Worm (Caenorhabditis elegans): ENCODE results near the gene rad-50.

Gene rad-50

DNA sequence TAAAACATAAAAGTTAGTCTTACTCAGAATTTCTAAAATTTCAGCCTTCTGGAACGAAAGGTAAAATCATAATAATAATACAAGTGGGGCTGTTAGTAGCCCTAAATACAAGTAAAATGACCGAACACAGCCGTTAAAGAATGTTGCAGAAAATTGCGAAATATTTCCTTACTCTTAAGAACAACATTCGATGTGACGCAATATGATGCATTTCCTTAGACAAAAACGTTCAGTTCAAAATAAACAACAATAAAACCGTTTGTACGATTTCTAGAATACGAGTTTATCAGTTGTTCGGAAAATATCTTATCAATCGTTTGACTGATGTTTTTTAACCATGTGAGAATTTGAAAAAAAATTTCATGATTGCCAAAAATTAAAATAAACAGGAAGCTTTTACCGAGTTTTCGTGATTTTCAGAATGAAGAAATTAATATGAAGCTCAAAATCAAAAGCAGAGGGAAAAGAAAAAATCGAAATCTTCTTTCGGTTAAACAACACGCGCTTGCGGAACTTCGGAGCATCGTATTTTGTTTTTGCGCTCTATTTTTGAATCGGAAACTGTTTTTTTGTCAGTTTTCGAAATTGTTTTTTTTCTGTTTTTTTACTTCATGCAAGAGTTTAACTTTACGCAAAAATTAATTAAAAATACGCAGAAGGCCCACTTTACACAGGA is 469 bp downstream of the rad-50 start:
- TF ChIP-seq him-1 (tag; optimal IDR thresholded peaks at IDR 0.05) (no peak), W03F9.2 (tag; optimal IDR thresholded peaks at IDR 0.05) (no peak), dao-5 (tag; optimal IDR thresholded peaks at IDR 0.05) (no peak)

DNA sequence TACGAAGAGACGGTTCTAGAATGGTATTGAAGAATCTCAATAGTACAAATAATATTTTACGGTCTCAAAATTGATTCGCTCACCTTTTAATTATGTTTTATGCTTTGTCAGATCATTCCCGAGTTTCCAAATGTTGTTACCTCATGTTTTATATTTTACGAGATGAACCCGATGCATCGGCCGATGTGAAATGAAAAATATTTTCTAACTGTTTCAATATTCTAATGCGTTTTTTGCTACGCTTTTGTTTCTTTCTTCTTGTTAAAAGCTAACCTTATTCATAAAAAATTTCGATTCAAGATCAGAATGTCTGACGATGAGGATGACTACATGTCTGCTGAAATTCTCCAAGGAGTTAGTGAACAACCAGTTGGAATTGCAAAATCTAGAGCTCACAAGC is 5.6 kb downstream of the rad-50 start, which contains the start of gene T04H1.5:
T04H1.5 (plus strand) TSS at position 301 of the 400 bp plus-strand sequence.
- TF ChIP-seq dao-5 (tag; optimal IDR thresholded peaks at IDR 0.05) (no peak), him-1 (tag; optimal IDR thresholded peaks at IDR 0.05) (no peak), W03F9.2 (tag; optimal IDR thresholded peaks at IDR 0.05) (no peak)

DNA sequence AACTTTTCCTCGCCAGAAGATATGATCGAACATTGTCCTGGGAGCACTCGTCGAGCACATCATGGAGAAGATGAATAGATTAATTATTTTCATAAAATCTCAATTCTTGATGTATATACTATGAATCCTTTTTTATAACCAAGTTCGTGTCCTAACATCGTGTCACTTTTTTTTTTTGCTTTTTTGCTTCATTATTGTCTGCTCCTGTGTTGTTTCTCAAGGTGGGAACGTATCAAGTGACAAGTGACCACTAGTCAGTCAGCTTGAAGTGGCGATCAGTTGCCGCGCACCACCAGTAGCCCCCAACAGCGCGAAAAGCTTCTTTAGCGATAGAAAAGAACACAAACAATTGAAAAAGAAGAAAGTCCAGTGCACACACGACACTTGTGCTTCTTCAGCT is 6.8 kb downstream of the rad-50 start, which contains the start of gene lrx-1:
lrx-1 (plus strand) TSS at position 301 of the 400 bp plus-strand sequence.
- TF ChIP-seq dao-5 (tag; optimal IDR thresholded peaks at IDR 0.05) (no peak), him-1 (tag; optimal IDR thresholded peaks at IDR 0.05) (no peak), W03F9.2 (tag; optimal IDR thresholded peaks at IDR 0.05) (no peak)

DNA sequence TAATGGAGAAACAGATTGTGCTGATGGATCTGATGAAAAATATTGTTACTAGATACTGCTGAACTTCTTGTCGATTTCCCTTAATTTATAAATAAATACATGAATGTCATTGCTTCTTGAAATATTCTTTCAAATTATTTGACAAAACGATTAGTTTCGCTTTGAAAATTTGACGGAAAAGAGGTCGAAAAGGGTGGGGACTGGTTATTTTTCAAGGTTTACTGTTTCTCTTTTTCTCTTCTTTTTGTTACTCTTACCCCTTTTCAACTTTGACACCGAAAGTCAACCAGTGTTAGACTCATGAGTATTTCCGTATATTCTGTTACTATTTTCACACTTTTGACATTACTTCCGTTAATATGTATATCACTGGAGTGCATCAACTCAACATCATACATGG is 9.9 kb downstream of the rad-50 start, which contains the start of gene T04H1.12:
T04H1.12 (plus strand) TSS at position 301 of the 400 bp plus-strand sequence.
- TF ChIP-seq W03F9.2 (tag; optimal IDR thresholded peaks at IDR 0.05) (no peak), dao-5 (tag; optimal IDR thresholded peaks at IDR 0.05) (no peak), him-1 (tag; optimal IDR thresholded peaks at IDR 0.05) (no peak)

DNA sequence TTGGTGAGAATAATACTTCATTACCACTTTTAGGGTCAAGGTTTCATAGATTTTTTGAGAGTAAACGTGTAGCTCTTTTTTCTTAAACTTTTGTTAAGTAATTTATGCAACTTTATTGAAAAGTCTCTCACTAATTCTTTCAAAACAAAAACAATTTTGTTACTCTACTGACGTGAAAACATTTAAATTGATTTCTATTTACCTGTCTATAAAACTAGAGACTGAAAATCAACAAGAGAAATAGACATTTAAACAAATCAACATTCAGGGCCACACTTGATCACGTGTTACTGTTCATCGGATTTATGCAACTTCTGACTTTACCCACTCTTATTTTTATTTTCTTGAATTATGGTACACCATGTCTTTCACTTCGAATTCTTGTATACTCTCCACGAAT is 11.0 kb downstream of the rad-50 start, which contains the start of gene ugt-55:
ugt-55 (plus strand) TSS at position 301 of the 400 bp plus-strand sequence.
- no peak for TF ChIP-seq him-1 (tag; optimal IDR thresholded peaks at IDR 0.05)
- TF ChIP-seq dao-5 (tag; optimal IDR thresholded peaks at IDR 0.05) = no peak
- TF ChIP-seq W03F9.2 (tag; optimal IDR thresholded peaks at IDR 0.05) = no peak

DNA sequence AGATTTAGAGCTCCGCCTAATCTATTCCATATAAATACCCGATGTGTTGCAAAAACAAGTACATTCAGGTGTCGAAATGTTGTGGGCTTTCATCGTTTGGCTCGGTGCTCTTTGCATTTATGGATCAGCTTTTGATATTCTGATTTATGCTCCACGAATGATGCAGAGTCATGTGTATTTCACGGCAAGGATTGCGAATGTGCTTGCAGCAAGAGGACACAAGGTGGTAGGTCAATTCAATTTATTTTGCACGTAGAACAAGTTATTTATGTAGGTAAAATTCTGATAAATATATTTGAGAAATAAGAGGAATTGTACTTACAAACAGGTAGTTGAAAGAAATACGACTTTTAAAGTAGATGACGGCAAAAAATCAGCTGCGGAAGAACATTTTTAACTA is 13.5 kb downstream of the rad-50 start, which contains the start of gene ugt-56:
ugt-56 (plus strand) TSS at position 61 of the 400 bp plus-strand sequence.
- TF ChIP-seq him-1 (tag; optimal IDR thresholded peaks at IDR 0.05) (no peak), W03F9.2 (tag; optimal IDR thresholded peaks at IDR 0.05) (no peak), dao-5 (tag; optimal IDR thresholded peaks at IDR 0.05) (no peak)

DNA sequence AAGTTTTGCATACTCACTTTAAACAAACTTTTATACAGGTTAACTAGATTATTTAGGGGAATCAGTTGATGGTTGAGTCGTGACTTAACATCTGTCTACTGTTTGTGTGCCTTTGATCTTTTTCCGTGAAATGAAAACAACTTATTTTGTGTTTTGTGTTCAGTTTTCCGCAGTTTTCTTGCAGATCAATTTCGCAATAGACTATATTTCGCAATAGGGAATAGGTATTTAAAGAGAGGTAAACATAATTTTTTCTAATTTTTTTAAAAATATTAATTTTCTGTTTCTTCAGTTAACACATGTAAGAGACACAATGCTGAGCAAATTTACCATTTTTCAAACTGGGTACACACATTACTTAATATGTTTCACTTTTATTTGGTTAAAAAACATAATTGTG is 15.9 kb downstream of the rad-50 start, which contains the start of gene tbb-6:
tbb-6 (plus strand) TSS at position 155 of the 400 bp plus-strand sequence.
- TF ChIP-seq W03F9.2 (tag; optimal IDR thresholded peaks at IDR 0.05) (no peak), dao-5 (tag; optimal IDR thresholded peaks at IDR 0.05) (no peak), him-1 (tag; optimal IDR thresholded peaks at IDR 0.05) (no peak)

DNA sequence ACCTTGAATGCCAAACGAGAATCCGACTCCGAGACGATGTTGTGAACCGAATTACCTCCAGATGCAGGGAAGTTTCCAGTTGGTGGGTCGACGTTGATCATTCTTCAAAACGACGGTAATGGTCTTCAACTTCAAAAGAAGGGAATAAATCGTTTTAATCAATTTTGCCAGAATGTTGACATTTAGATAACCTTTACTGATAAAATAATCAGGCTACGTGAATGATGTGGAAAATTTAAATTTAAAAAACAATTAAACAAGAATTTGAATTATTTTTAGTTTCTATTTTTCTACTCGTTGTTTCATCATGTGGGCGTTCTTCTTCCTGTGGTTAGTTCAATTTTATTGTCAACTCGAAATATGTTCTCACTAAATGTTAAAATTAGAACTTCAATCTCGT is 18.3 kb downstream of the rad-50 start, which contains the start of gene ssp-35:
ssp-35 (minus strand) TSS at position 101 of the 400 bp plus-strand sequence.
- no peak for TF ChIP-seq W03F9.2 (tag; optimal IDR thresholded peaks at IDR 0.05)
- no peak for TF ChIP-seq him-1 (tag; optimal IDR thresholded peaks at IDR 0.05)
- TF ChIP-seq dao-5 (tag; optimal IDR thresholded peaks at IDR 0.05) = no peak

DNA sequence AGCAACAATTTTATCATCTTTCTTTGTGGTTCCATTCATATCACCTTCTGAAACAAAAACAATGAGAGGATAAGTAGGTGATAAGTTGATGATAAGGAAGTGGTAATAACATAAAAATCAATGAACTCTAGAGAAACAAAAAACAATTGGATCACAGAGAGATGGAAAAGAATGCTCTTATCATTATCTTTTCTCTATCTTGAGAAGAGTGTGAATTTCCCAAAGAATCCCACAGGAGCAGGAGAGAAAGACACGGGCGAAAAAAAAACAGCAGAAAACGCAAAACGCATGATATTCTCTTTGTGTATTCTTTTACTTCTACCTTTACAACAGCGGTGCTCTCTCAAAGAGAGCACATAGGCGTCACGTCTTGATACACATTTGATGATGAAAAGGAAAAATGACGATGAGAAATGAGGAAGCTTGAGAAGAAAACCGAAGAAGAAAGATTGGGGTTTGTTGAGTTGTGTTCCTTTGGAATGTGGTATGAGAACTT is 23.9 kb downstream of the rad-50 start, which contains the start of gene twk-24:
twk-24 (minus strand) TSS at position 51 of the 496 bp plus-strand sequence.
- TF ChIP-seq him-1 (tag; optimal IDR thresholded peaks at IDR 0.05) (no peak), W03F9.2 (tag; optimal IDR thresholded peaks at IDR 0.05) (no peak), dao-5 (tag; optimal IDR thresholded peaks at IDR 0.05) (no peak)

DNA sequence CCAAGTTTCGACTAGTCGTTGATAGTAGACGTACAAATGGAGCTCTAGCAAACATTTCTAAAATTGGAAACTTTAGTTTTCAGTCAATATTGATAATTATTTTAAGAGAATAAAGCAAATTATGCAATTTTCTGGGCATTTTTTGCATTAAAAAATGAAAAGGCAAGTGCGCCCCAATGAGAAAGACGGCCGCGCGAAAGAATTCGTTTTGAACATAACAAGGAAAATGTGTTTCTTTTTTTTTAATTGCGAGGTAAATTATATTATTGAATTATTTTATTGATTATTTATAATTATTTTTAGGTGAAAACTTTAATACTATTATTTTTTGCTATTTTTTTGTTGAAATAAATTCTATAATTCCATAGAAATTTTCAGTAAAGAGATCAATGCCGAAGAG is 26.0 kb downstream of the rad-50 start, which contains the start of the genes tsfm-1 and capg-2:
tsfm-1 (minus strand) TSS at position 57 of the 400 bp plus-strand sequence.
capg-2 (plus strand) TSS at position 379 of the 400 bp plus-strand sequence.
- TF ChIP-seq W03F9.2 (tag; optimal IDR thresholded peaks at IDR 0.05) (peak; percentile 19), dao-5 (tag; optimal IDR thresholded peaks at IDR 0.05) (no peak)

DNA sequence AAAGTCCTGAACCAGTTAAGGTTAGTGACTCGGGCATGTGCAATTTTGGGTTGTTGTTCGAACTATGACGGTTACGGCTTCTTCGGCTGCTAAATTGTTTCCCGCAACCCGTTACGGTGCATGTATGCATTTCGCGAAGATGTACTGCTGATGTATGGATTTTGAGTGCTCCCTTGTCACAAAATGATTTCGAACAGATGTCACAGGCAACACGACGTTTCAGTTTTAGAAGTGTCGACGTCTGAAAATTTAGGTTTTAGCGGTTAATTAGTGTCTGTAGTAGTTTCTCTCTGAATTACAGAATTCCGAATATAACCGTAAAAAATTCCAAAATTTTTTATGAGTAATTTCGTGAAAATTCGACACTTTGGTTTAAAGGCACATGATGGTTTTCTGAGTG is 30.3 kb downstream of the rad-50 start:
- TF ChIP-seq dao-5 (tag; optimal IDR thresholded peaks at IDR 0.05) (no peak), W03F9.2 (tag; optimal IDR thresholded peaks at IDR 0.05) (no peak), him-1 (tag; optimal IDR thresholded peaks at IDR 0.05) (no peak)

DNA sequence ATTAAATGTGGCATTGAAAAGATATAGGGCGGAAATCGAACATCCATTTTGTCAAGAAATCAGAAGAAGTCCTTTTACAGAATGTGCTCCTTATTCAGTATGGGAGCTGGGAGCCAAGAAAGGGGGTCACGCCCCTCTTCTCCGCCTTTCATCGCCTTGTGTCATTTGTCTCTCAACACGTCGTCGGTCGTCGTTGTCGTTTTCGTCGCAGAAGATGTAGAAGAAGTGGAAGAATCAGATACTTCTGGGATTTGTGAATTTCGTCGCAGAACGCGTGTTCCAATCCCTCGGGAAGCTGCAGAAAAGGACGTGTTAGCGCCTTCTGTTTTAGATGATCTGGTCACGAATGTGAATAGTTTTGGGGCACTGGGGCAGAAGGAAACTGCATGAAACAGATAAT is 31.5 kb downstream of the rad-50 start, which contains the start of gene bnc-1:
bnc-1 (minus strand) TSS at position 101 of the 400 bp plus-strand sequence.
- TF ChIP-seq dao-5 (tag; optimal IDR thresholded peaks at IDR 0.05) = no peak
- no peak for TF ChIP-seq W03F9.2 (tag; optimal IDR thresholded peaks at IDR 0.05)
- no peak for TF ChIP-seq him-1 (tag; optimal IDR thresholded peaks at IDR 0.05)

DNA sequence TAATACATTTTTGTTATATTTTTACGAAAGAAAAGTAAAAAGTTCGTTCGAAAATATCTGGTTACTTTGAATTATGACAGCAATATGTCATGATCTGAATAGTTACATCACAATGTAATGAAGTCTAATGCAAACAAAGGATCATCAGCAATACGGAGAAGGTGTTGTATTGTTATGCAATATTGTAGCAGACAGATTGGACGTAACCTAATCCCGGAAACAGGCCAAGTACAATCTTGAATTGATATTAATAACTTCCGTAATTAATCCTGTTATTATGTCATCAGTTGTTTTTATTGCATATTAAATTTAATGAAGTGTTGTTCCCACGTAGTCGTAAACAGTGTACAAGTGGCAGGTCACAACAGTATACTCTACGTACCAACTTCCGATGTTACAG is 36.1 kb downstream of the rad-50 start:
- no peak for TF ChIP-seq him-1 (tag; optimal IDR thresholded peaks at IDR 0.05)
- TF ChIP-seq W03F9.2 (tag; optimal IDR thresholded peaks at IDR 0.05) = no peak

DNA sequence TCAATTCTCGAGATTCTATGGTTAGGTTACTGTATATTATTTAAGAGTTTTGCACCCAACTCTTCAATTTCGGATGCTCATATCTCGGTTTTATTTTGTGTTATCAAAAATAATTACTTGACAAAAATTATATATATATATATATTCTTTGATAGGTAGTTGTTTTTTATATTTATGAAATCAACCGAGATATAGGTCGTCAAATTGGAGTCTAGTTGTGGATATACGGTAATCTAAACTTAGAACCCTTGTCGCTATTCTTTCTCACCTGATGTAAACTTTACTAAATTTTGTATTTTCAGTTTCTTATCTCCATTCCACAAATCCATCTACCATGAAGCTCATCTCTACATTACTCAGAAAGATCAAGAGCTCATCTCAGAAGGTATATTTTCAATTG is 37.7 kb downstream of the rad-50 start, which contains the start of gene F55C5.10:
F55C5.10 (plus strand) TSS at position 301 of the 400 bp plus-strand sequence.
- TF ChIP-seq W03F9.2 (tag; optimal IDR thresholded peaks at IDR 0.05) (no peak), dao-5 (tag; optimal IDR thresholded peaks at IDR 0.05) (no peak), him-1 (tag; optimal IDR thresholded peaks at IDR 0.05) (no peak)
